Fruit fly (Drosophila melanogaster) whole organism, prepupa: ENCODE measurements around the gene CG42271.

Experiments used
- CG11294 ChIP-seq: fragments of 200-800 bp; sonication (Bioruptor generic); IDR thresholded peaks from 2 replicates; pipeline ENCODE4 v1.3.6; 2022; ENCODE audit warnings: missing biosample characterization, missing genetic modification characterization
- CG11902 ChIP-seq: fragments of 200-800 bp; sonication (Bioruptor generic); optimal IDR thresholded peaks from 3 replicates; lab custom pipeline; 2016; ENCODE audit warnings: missing biosample characterization, missing genetic modification characterization
- CG4318 ChIP-seq: fragments of 200-800 bp; sonication (Bioruptor generic); optimal IDR thresholded peaks from 3 replicates; lab custom pipeline; 2017; ENCODE audit warnings: missing biosample characterization, mild to moderate bottlenecking, missing genetic modification characterization
- CG7368 ChIP-seq: fragments of 200-800 bp; sonication (Bioruptor generic); optimal IDR thresholded peaks from 3 replicates; lab custom pipeline; 2016; ENCODE audit warnings: missing biosample characterization, missing genetic modification characterization
- Eip78C ChIP-seq: fragments of 200-800 bp; sonication (Bioruptor generic); peaks from one replicate; lab custom pipeline; 2016; ENCODE audit warnings: missing biosample characterization, missing genetic modification characterization
- Hr38 ChIP-seq: sonication (Bioruptor generic); optimal IDR thresholded peaks from 2 replicates; lab custom pipeline; 2016; ENCODE audit warnings: missing biosample characterization, missing genetic modification characterization
- Lpt ChIP-seq: fragments of 200-800 bp; sonication (Bioruptor generic); optimal IDR thresholded peaks from 3 replicates; lab custom pipeline; 2016; ENCODE audit warnings: missing biosample characterization, missing genetic modification characterization
- cyc ChIP-seq: fragments of 200-800 bp; sonication (Bioruptor generic); optimal IDR thresholded peaks from 3 replicates; lab custom pipeline; 2016; ENCODE audit warnings: missing biosample characterization, missing genetic modification characterization
- dac ChIP-seq: fragments of 200-800 bp; sonication (Bioruptor generic); optimal IDR thresholded peaks from 2 replicates; lab custom pipeline; 2017; ENCODE audit warnings: missing biosample characterization, mild to moderate bottlenecking, missing genetic modification characterization
- pdm3 ChIP-seq: fragments of 200-800 bp; sonication (Bioruptor generic); optimal IDR thresholded peaks from 3 replicates; lab custom pipeline; 2016; ENCODE audit warnings: missing biosample characterization, missing genetic modification characterization
- salr ChIP-seq, 2 experiments: fragments of 200-800 bp; sonication (Bioruptor generic); optimal IDR thresholded peaks; 3 replicates each; lab custom pipeline; 2016 to 2018; ENCODE audit warnings: missing biosample characterization in 2 of 2, missing genetic modification characterization in 2 of 2, mild to moderate bottlenecking in 1 of 2
- svp ChIP-seq: fragments of 200-800 bp; sonication (Bioruptor generic); peaks from one replicate; lab custom pipeline; 2016; ENCODE audit warnings: missing biosample characterization, missing genetic modification characterization

- TF ChIP-seq Lpt (GFP tag; lab: Kevin White, UChicago) = no peak
- TF ChIP-seq pdm3 (GFP tag; lab: Kevin White, UChicago) = no peak
- TF ChIP-seq cyc (GFP tag; lab: Kevin White, UChicago) = no peak
- TF ChIP-seq Hr38 = no peak
- TF ChIP-seq CG7368 (GFP tag; lab: Kevin White, UChicago) = no peak
- no peak for TF ChIP-seq svp (GFP tag; lab: Kevin White, UChicago)
- no peak for TF ChIP-seq dac (GFP tag; lab: Kevin White, UChicago)
- no peak for TF ChIP-seq CG11902 (GFP tag; lab: Kevin White, UChicago)
- peak; percentile 39 for TF ChIP-seq Eip78C
- TF ChIP-seq salr (GFP tag; optimal IDR thresholded peaks at IDR 0.05; lab: Kevin White, UChicago) = no peak
- TF ChIP-seq CG11294 (GFP tag; lab: Robert Waterston, UW) = no peak
- no peak for TF ChIP-seq CG4318 (GFP tag; lab: Kevin White, UChicago)
Observed at dm6 chrX:14242941-14243736, 9.3 kb upstream of the CG42271 start, which contains the start of gene CG32599.
